Fruit fly (Drosophila melanogaster) whole organism, adult: ENCODE data around the gene CG33483.

Source experiments
- CG5204 ChIP-seq: fragments of 200-800 bp; sonication (Bioruptor generic); optimal IDR thresholded peaks from 2 replicates; lab custom pipeline; 2016; ENCODE audit warnings: missing biosample characterization, missing genetic modification characterization
- CG7101 ChIP-seq: fragments of 200-800 bp; sonication (Bioruptor generic); optimal IDR thresholded peaks from 2 replicates; lab custom pipeline; 2018; ENCODE audit warnings: missing biosample characterization, mild to moderate bottlenecking, missing genetic modification characterization, moderate library complexity
- cnc ChIP-seq, 2 experiments: fragments of >200 bp; optimal IDR thresholded peaks; 2 replicates each; lab custom pipeline; 2017

- TF ChIP-seq cnc (optimal IDR thresholded peaks at IDR 0.05; lab: Kevin White, UChicago) (no peak), CG7101 (tag; lab: Kevin White, UChicago) (no peak), CG5204 (GFP tag; lab: Kevin White, UChicago) (no peak)
These were observed 39.5 kb downstream of the CG33483 start for dm6 chr3R:30862471-30862870.
